Fruit fly (Drosophila melanogaster): ENCODE data around the gene CG43054.
A peak's percentile ranks its signal among the peaks of the same experiment; 100 is the strongest.

CG43054 gene

DNA sequence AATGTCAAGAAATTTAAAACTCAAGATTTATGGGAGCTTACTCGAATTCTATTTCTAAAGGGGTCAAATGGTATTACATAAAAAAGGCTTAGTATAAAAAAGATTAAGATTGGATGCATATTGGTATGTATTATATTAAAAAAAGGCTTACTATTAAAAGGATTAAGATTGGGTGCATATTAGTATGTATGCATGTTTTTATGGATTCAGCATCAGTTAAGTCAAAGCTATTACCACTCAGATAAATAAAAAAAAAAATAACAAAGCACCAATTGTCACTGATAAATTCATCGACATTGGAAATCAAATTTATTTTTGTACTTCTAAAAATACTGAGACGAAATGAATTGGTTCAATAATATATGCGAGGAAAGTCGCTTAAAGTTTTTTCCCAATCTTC is at the start of gene CG43054:
TSS of gene CG43054 (plus strand) at position 301 of the 400 bp plus-strand sequence.
- TF ChIP-seq CG32264 (GFP tag; optimal IDR thresholded peaks at IDR 0.05) (no peak), dmrt93B (GFP tag; optimal IDR thresholded peaks at IDR 0.05) (no peak), Myc (optimal IDR thresholded peaks at IDR 0.05) (no peak), br (GFP tag; optimal IDR thresholded peaks at IDR 0.05) (no peak), sv (GFP tag; optimal IDR thresholded peaks at IDR 0.05) (no peak), Hnf4 (GFP tag; optimal IDR thresholded peaks at IDR 0.05) (no peak), psq (GFP tag; optimal IDR thresholded peaks at IDR 0.05) (no peak), N (GFP tag; optimal IDR thresholded peaks at IDR 0.05) (no peak), ey (GFP tag; optimal IDR thresholded peaks at IDR 0.05) (no peak), Hr78 (GFP tag; optimal IDR thresholded peaks at IDR 0.05) (no peak)

DNA sequence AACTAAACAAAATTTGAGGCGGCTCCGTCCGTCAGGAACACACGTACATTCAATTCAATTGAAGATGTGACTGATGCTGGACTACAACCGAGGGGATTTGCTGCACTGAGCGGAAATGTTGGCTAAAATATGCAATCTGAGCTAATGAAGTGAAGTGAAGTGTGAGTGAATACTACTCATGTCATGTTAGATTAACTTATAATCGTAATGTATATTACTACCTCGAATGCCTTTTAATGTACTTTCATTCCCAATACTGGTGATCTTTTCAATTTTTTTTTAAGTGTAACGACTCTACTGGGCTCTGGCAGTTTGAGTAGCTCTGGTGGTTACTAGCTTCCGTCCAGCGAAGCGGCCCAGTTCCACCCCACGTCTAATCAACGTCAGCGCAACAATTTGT is 44.7 kb upstream of the CG43054 start:
- no peak for TF ChIP-seq pan (optimal IDR thresholded peaks at IDR 0.05)
- TF ChIP-seq CG9705 (GFP tag; optimal IDR thresholded peaks at IDR 0.05) = no peak
- no peak for TF ChIP-seq Jra (GFP tag; optimal IDR thresholded peaks at IDR 0.05)
- TF ChIP-seq foxo (GFP tag; optimal IDR thresholded peaks at IDR 0.05) = peak in 1 of 2 experiments; percentile 47
- no peak for TF ChIP-seq HLH106 (tag; optimal IDR thresholded peaks at IDR 0.05)
- TF ChIP-seq br (GFP tag; optimal IDR thresholded peaks at IDR 0.05) = peak; percentile 4
- peak; percentile 46 for TF ChIP-seq fru (GFP tag; optimal IDR thresholded peaks at IDR 0.05)
- no peak for TF ChIP-seq tai (GFP tag; optimal IDR thresholded peaks at IDR 0.05)
- TF ChIP-seq h (GFP tag; optimal IDR thresholded peaks at IDR 0.05) = peak; percentile 30
- no peak for TF ChIP-seq GATAd (GFP tag; optimal IDR thresholded peaks at IDR 0.05)
- TF ChIP-seq N (GFP tag; optimal IDR thresholded peaks at IDR 0.05) = no peak
- no peak for TF ChIP-seq Vsx2 (GFP tag; optimal IDR thresholded peaks at IDR 0.05; ENCODE audit: partially characterized antibody)
- TF ChIP-seq sage (GFP tag; optimal IDR thresholded peaks at IDR 0.05) = no peak
- peak; percentile 6 for TF ChIP-seq OdsH (GFP tag; optimal IDR thresholded peaks at IDR 0.05)
- no peak for TF ChIP-seq woc (GFP tag; optimal IDR thresholded peaks at IDR 0.05)
- no peak for TF ChIP-seq jim (GFP tag; optimal IDR thresholded peaks at IDR 0.05)
- TF ChIP-seq usp (GFP tag; optimal IDR thresholded peaks at IDR 0.05) = no peak
- no peak for TF ChIP-seq brk (GFP tag; optimal IDR thresholded peaks at IDR 0.05)
- TF ChIP-seq dsf (GFP tag; optimal IDR thresholded peaks at IDR 0.05; ENCODE audit: borderline replicate concordance) = no peak
- peak; percentile 10 for TF ChIP-seq ey (GFP tag; optimal IDR thresholded peaks at IDR 0.05)
- no peak for TF ChIP-seq sv (GFP tag; optimal IDR thresholded peaks at IDR 0.05)
- peak; percentile 18 for TF ChIP-seq rgr (GFP tag; optimal IDR thresholded peaks at IDR 0.05)

DNA sequence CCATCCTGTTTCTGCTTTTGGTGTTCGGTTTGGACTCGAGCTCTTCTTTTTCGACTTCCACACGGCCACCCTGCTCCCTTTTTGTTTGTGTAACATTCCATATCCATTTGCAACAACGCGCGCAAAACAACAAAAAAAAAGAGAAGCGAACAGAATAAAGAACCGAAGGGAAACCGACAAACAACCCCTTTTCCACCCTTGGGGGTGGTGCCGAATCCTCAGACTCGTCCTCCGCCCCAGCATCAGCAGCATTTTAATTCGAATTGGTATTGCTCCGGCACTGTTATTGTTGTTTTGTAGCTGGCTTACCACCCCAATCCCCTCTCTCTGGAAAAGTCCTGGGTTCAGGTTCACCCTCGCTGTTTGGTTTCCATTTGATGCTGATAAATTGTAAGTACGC is 42.7 kb upstream of the CG43054 start:
- TF ChIP-seq Hnf4 (GFP tag; optimal IDR thresholded peaks at IDR 0.05) (no peak), woc (GFP tag; optimal IDR thresholded peaks at IDR 0.05) (no peak), usp (GFP tag; optimal IDR thresholded peaks at IDR 0.05) (no peak)

DNA sequence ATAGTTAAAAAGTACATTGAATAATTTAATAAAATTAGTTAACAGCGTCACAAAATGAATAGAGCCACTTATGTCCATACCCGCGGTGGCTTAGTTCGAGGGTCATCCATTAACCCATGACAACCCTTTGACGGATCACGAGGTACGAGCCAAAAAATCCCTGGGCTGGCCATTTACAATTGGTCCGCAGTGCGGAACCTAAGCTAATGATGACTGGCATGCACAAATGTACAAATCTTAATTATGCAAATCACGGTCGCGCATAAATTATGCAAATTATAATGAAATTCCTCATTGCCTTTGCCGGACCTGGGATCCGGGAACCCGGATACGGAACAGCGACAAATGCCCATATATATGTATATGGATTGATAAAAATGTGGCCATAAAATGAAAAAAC is 40.9 kb upstream of the CG43054 start:
- TF ChIP-seq sage (GFP tag; optimal IDR thresholded peaks at IDR 0.05) (no peak), Hr78 (GFP tag; optimal IDR thresholded peaks at IDR 0.05) (no peak), CG32264 (GFP tag; optimal IDR thresholded peaks at IDR 0.05) (no peak), Myc (optimal IDR thresholded peaks at IDR 0.05) (no peak), N (GFP tag; optimal IDR thresholded peaks at IDR 0.05) (no peak), usp (GFP tag; optimal IDR thresholded peaks at IDR 0.05) (no peak), lola (GFP tag; optimal IDR thresholded peaks at IDR 0.05) (no peak), ey (GFP tag; optimal IDR thresholded peaks at IDR 0.05) (no peak), Mio (GFP tag; optimal IDR thresholded peaks at IDR 0.05) (no peak), CG9705 (GFP tag; optimal IDR thresholded peaks at IDR 0.05) (no peak), fru (GFP tag; optimal IDR thresholded peaks at IDR 0.05) (no peak), psq (GFP tag; optimal IDR thresholded peaks at IDR 0.05) (no peak), dl (GFP tag; optimal IDR thresholded peaks at IDR 0.05; ENCODE audit: insufficient read depth in 1 of 2, partially characterized antibody in 2 of 2) (no peak), Abd-B (GFP tag; optimal IDR thresholded peaks at IDR 0.05) (no peak), Sp1 (GFP tag; optimal IDR thresholded peaks at IDR 0.05) (no peak), CrebA (GFP tag; optimal IDR thresholded peaks at IDR 0.05; ENCODE audit: borderline replicate concordance) (no peak), tai (GFP tag; optimal IDR thresholded peaks at IDR 0.05) (no peak)

Data from whole organism, wandering third instar larva.